Fruit fly (Drosophila melanogaster) whole organism, embryonic: ENCODE results near the gene CG6398.

Experiments
- B-H1 ChIP-seq: fragments of 200-800 bp; sonication (Bioruptor generic); IDR thresholded peaks from 3 replicates; pipeline ENCODE4 v1.3.6; 2022; ENCODE audit warnings: missing biosample characterization, missing genetic modification characterization
- CG11456 ChIP-seq: fragments of 200-800 bp; sonication (Bioruptor generic); IDR thresholded peaks from 3 replicates; pipeline ENCODE4 v1.3.6; 2022; ENCODE audit warnings: missing biosample characterization, missing genetic modification characterization
- CG13624 ChIP-seq: fragments of 200-800 bp; sonication (Bioruptor generic); optimal IDR thresholded peaks from 2 replicates; lab custom pipeline; 2016; ENCODE audit warnings: missing biosample characterization, missing genetic modification characterization
- CG13894 ChIP-seq: fragments of 200-800 bp; sonication (Bioruptor generic); optimal IDR thresholded peaks from 3 replicates; lab custom pipeline; 2018; ENCODE audit warnings: missing biosample characterization, mild to moderate bottlenecking, missing genetic modification characterization, moderate library complexity
- CG1832 ChIP-seq: fragments of 200-800 bp; sonication (Bioruptor generic); optimal IDR thresholded peaks from 2 replicates; lab custom pipeline; 2017; ENCODE audit warnings: missing biosample characterization, mild to moderate bottlenecking, missing genetic modification characterization, inconsistent platforms
- CG18476 ChIP-seq: fragments of 200-800 bp; sonication (Bioruptor generic); optimal IDR thresholded peaks from 2 replicates; lab custom pipeline; 2016; ENCODE audit warnings: missing biosample characterization, mild to moderate bottlenecking, missing genetic modification characterization
- CG2120 ChIP-seq: fragments of 200-800 bp; sonication (Bioruptor generic); optimal IDR thresholded peaks from 3 replicates; lab custom pipeline; 2016; ENCODE audit warnings: missing biosample characterization, missing genetic modification characterization
- CG2678 ChIP-seq: fragments of 200-800 bp; sonication (Bioruptor generic); optimal IDR thresholded peaks from 3 replicates; lab custom pipeline; 2019; ENCODE audit warnings: missing biosample characterization, mild to moderate bottlenecking, missing genetic modification characterization, moderate library complexity
- CG6272 ChIP-seq: fragments of 200-800 bp; sonication (Bioruptor generic); IDR thresholded peaks from 2 replicates; pipeline ENCODE4 v1.3.6; 2022; ENCODE audit warnings: missing biosample characterization, missing genetic modification characterization
- CG7839 ChIP-seq: fragments of 200-800 bp; sonication (Bioruptor generic); optimal IDR thresholded peaks from 3 replicates; lab custom pipeline; 2018; ENCODE audit warnings: missing biosample characterization, mild to moderate bottlenecking, missing genetic modification characterization, moderate library complexity
- CG9609 ChIP-seq: fragments of 200-800 bp; sonication (Bioruptor generic); optimal IDR thresholded peaks from 3 replicates; lab custom pipeline; 2016; ENCODE audit warnings: missing biosample characterization, missing genetic modification characterization
- CG9817 ChIP-seq: fragments of 200-800 bp; sonication (Bioruptor generic); optimal IDR thresholded peaks from 2 replicates; lab custom pipeline; 2018; ENCODE audit warnings: missing biosample characterization, mild to moderate bottlenecking, missing genetic modification characterization, moderate library complexity
- Chrac-16 ChIP-seq: fragments of 200-800 bp; sonication (Bioruptor generic); optimal IDR thresholded peaks from 3 replicates; lab custom pipeline; 2016; ENCODE audit warnings: missing biosample characterization, missing genetic modification characterization
- Hmx ChIP-seq: fragments of 200-800 bp; sonication (Bioruptor generic); optimal IDR thresholded peaks from 2 replicates; lab custom pipeline; 2016; ENCODE audit warnings: missing biosample characterization, missing genetic modification characterization
- Hr39 ChIP-seq: fragments of >200 bp; optimal IDR thresholded peaks from 2 replicates; lab custom pipeline; 2017
- Hr78 ChIP-seq, 2 experiments: fragments of 200-800 bp in 1 of 2; fragments of >200 bp in 1 of 2; sonication (Bioruptor generic) in 1 of 2; optimal IDR thresholded peaks; 2 replicates each; lab custom pipeline; 2017 to 2019; ENCODE audit warnings: missing biosample characterization in 2 of 2, missing genetic modification characterization in 2 of 2, mild to moderate bottlenecking in 1 of 2, moderate library complexity in 1 of 2
- Kr ChIP-seq: fragments of 200-800 bp; sonication (Bioruptor generic); optimal IDR thresholded peaks from 2 replicates; lab custom pipeline; 2017; ENCODE audit warnings: missing biosample characterization, mild to moderate bottlenecking, missing genetic modification characterization
- Lpt ChIP-seq: fragments of >200 bp; optimal IDR thresholded peaks from 2 replicates; lab custom pipeline; 2018; ENCODE audit warnings: missing biosample characterization, missing genetic modification characterization
- Mes4 ChIP-seq: fragments of 200-800 bp; sonication (Bioruptor generic); optimal IDR thresholded peaks from 2 replicates; lab custom pipeline; 2016; ENCODE audit warnings: missing biosample characterization, missing genetic modification characterization
- NC2β ChIP-seq: fragments of 200-800 bp; sonication (Bioruptor generic); optimal IDR thresholded peaks from 2 replicates; lab custom pipeline; 2016; ENCODE audit warnings: missing biosample characterization, missing genetic modification characterization
- PHDP ChIP-seq: fragments of 200-800 bp; sonication (Bioruptor generic); optimal IDR thresholded peaks from 3 replicates; lab custom pipeline; 2018; ENCODE audit warnings: missing biosample characterization, mild to moderate bottlenecking, missing genetic modification characterization, moderate library complexity
- Poxn ChIP-seq: fragments of 200-800 bp; sonication (Bioruptor generic); IDR thresholded peaks from 2 replicates; pipeline ENCODE4 v1.3.6; 2022; ENCODE audit warnings: missing biosample characterization, missing genetic modification characterization
- Sox100B ChIP-seq: fragments of 200-800 bp; sonication (Bioruptor generic); optimal IDR thresholded peaks from 3 replicates; lab custom pipeline; 2018; ENCODE audit warnings: missing biosample characterization, mild to moderate bottlenecking, missing genetic modification characterization
- Taf1 ChIP-seq: fragments of 200-800 bp; sonication (Bioruptor generic); IDR thresholded peaks from 2 replicates; pipeline ENCODE4 v1.3.6; 2022; ENCODE audit warnings: missing biosample characterization, missing genetic modification characterization
- ap ChIP-seq: fragments of 200-800 bp; sonication (Bioruptor generic); IDR thresholded peaks from 2 replicates; pipeline ENCODE4 v1.3.6; 2022; ENCODE audit warnings: missing biosample characterization, missing genetic modification characterization
- crp ChIP-seq, 2 experiments: fragments of 200-800 bp; sonication (Bioruptor generic); optimal IDR thresholded peaks; 2 replicates in 1 of 2; 3 replicates in 1 of 2; lab custom pipeline; 2017; ENCODE audit warnings: missing biosample characterization in 2 of 2, missing genetic modification characterization in 2 of 2, mild to moderate bottlenecking in 1 of 2, moderate library complexity in 1 of 2
- cwo ChIP-seq: fragments of 200-800 bp; sonication (Bioruptor generic); optimal IDR thresholded peaks from 3 replicates; lab custom pipeline; 2017; ENCODE audit warnings: missing biosample characterization, missing genetic modification characterization, mild to moderate bottlenecking, moderate library complexity, missing genetic modification reagents
- dm ChIP-seq: fragments of 200-800 bp; sonication (Bioruptor generic); optimal IDR thresholded peaks from 3 replicates; lab custom pipeline; 2016; ENCODE audit warnings: missing biosample characterization, missing genetic modification characterization
- ems ChIP-seq: fragments of 200-800 bp; sonication (Bioruptor generic); optimal IDR thresholded peaks from 3 replicates; lab custom pipeline; 2016; ENCODE audit warnings: missing biosample characterization, missing genetic modification characterization
- fd96Cb ChIP-seq: fragments of 200-800 bp; sonication (Bioruptor generic); optimal IDR thresholded peaks from 2 replicates; lab custom pipeline; 2018; ENCODE audit warnings: missing biosample characterization, mild to moderate bottlenecking, missing genetic modification characterization, moderate library complexity
- gce ChIP-seq: fragments of 200-800 bp; sonication (Bioruptor generic); IDR thresholded peaks from 3 replicates; pipeline ENCODE4 v1.3.6; 2022; ENCODE audit warnings: missing biosample characterization, missing genetic modification characterization
- ham ChIP-seq: fragments of 200-800 bp; sonication (Bioruptor generic); IDR thresholded peaks from 2 replicates; pipeline ENCODE4 v1.3.6; 2022; ENCODE audit warnings: missing biosample characterization, missing genetic modification characterization
- hkb ChIP-seq, 2 experiments: fragments of 200-800 bp in 1 of 2; fragments of >200 bp in 1 of 2; sonication (Bioruptor generic) in 1 of 2; IDR thresholded peaks in 1 of 2; optimal IDR thresholded peaks in 1 of 2; 2 replicates each; pipeline versions ENCODE4 v1.3.6 to Lab custom; 2017 to 2022; ENCODE audit warnings: missing biosample characterization in 1 of 2, missing genetic modification characterization in 1 of 2
- kay ChIP-seq: fragments of 200-800 bp; sonication (Bioruptor generic); optimal IDR thresholded peaks from 2 replicates; lab custom pipeline; 2016; ENCODE audit warnings: missing biosample characterization, missing genetic modification characterization
- ken ChIP-seq: fragments of 200-800 bp; sonication (Bioruptor generic); IDR thresholded peaks from 3 replicates; pipeline ENCODE4 v1.3.6; 2022; ENCODE audit warnings: missing biosample characterization, missing genetic modification characterization
- lov ChIP-seq, 2 experiments: fragments of 200-800 bp in 1 of 2; fragments of >200 bp in 1 of 2; sonication (Bioruptor generic) in 1 of 2; IDR thresholded peaks in 1 of 2; optimal IDR thresholded peaks in 1 of 2; 2 replicates in 1 of 2; 3 replicates in 1 of 2; pipeline versions ENCODE4 v1.3.6 to Lab custom; 2017 to 2022; ENCODE audit warnings: missing biosample characterization in 1 of 2, missing genetic modification characterization in 1 of 2
- pho ChIP-seq: fragments of 200-800 bp; sonication (Bioruptor generic); optimal IDR thresholded peaks from 2 replicates; lab custom pipeline; 2016; ENCODE audit warnings: missing biosample characterization, missing genetic modification characterization
- ranshi ChIP-seq: fragments of 200-800 bp; sonication (Bioruptor generic); IDR thresholded peaks from 2 replicates; pipeline ENCODE4 v1.3.6; 2022; ENCODE audit warnings: missing biosample characterization, missing genetic modification characterization
- row ChIP-seq: fragments of 200-800 bp; sonication (Bioruptor generic); IDR thresholded peaks from 3 replicates; pipeline ENCODE4 v1.3.6; 2022; ENCODE audit warnings: missing biosample characterization, missing genetic modification characterization
- schlank ChIP-seq: fragments of 200-800 bp; sonication (Bioruptor generic); optimal IDR thresholded peaks from 2 replicates; lab custom pipeline; 2018; ENCODE audit warnings: missing biosample characterization, mild to moderate bottlenecking, missing genetic modification characterization
- sug ChIP-seq: fragments of 200-800 bp; optimal IDR thresholded peaks from 2 replicates; lab custom pipeline; 2019; ENCODE audit warnings: missing biosample characterization, mild to moderate bottlenecking, missing genetic modification characterization, moderate library complexity
- tap ChIP-seq: fragments of 200-800 bp; optimal IDR thresholded peaks from 3 replicates; lab custom pipeline; 2019; ENCODE audit warnings: missing biosample characterization, mild to moderate bottlenecking, missing genetic modification characterization, moderate library complexity
- tin ChIP-seq: fragments of 200-800 bp; sonication (Bioruptor generic); optimal IDR thresholded peaks from 3 replicates; lab custom pipeline; 2016; ENCODE audit warnings: missing biosample characterization, missing genetic modification characterization
- vfl ChIP-seq: fragments of 200-800 bp; sonication (Bioruptor generic); optimal IDR thresholded peaks from 2 replicates; lab custom pipeline; 2016; ENCODE audit warnings: missing biosample characterization, missing genetic modification characterization
- vvl ChIP-seq: fragments of 200-800 bp; sonication (Bioruptor generic); IDR thresholded peaks from 2 replicates; pipeline ENCODE4 v1.3.6; 2022; ENCODE audit warnings: missing biosample characterization, missing genetic modification characterization
- zf30C ChIP-seq: fragments of 200-800 bp; sonication (Bioruptor generic); optimal IDR thresholded peaks from 3 replicates; lab custom pipeline; 2018; ENCODE audit warnings: missing biosample characterization, mild to moderate bottlenecking, missing genetic modification characterization
- zfh2 ChIP-seq: fragments of 200-800 bp; sonication (Bioruptor generic); optimal IDR thresholded peaks from 2 replicates; lab custom pipeline; 2016; ENCODE audit warnings: missing biosample characterization, missing genetic modification characterization

Gene CG6398

dm6 chrX:17881138-17882121 lies 50.8 kb downstream of the CG6398 start (continued):
- peak; percentile 46 for TF ChIP-seq Chrac-16 (GFP tag; lab: Kevin White, UChicago)
- peak; percentile 57; the same call in 1 of the 2 replicates for TF ChIP-seq Taf1
- no peak for TF ChIP-seq kay
- peak; percentile 64 for TF ChIP-seq CG9817 (tag; lab: Kevin White, UChicago)
- peak; percentile 65; the same call in 1 of the 2 replicates for TF ChIP-seq ranshi (GFP tag; lab: Robert Waterston, UW)
- TF ChIP-seq CG18476 (GFP tag; lab: Kevin White, UChicago): no peak
- peak; percentile 14; the same call in 1 of the 2 replicates for TF ChIP-seq CG6272 (GFP tag; lab: Robert Waterston, UW)
- no peak for TF ChIP-seq cwo
- TF ChIP-seq CG2120 (GFP tag; lab: Kevin White, UChicago): peak; percentile 76
- no peak for TF ChIP-seq Poxn (GFP tag; lab: Robert Waterston, UW)
- peak; percentile 41 for TF ChIP-seq PHDP (tag; lab: Kevin White, UChicago)
- TF ChIP-seq schlank (tag; lab: Kevin White, UChicago): peak; percentile 68
- no peak for TF ChIP-seq Sox100B (GFP tag; lab: Kevin White, UChicago)
- peak; percentile 71 for TF ChIP-seq pho (GFP tag; lab: Kevin White, UChicago)
- peak; percentile 38; the same call in 1 of the 3 replicates for TF ChIP-seq B-H1 (GFP tag; lab: Robert Waterston, UW)
- no peak for TF ChIP-seq crp (GFP tag; optimal IDR thresholded peaks at IDR 0.05; lab: Kevin White, UChicago)
- peak; percentile 69 for TF ChIP-seq CG7839
- peak; percentile 89 for TF ChIP-seq zfh2 (GFP tag; lab: Kevin White, UChicago)
- TF ChIP-seq Mes4 (GFP tag; lab: Kevin White, UChicago): no peak
- peak; percentile 64 for TF ChIP-seq row
- peak; percentile 47; the same call in 1 of the 3 replicates for TF ChIP-seq ken (GFP tag; lab: Robert Waterston, UW)
- no peak for TF ChIP-seq zf30C (GFP tag; lab: Kevin White, UChicago)
- no peak for TF ChIP-seq Kr (GFP tag; lab: Kevin White, UChicago)
- TF ChIP-seq fd96Cb: peak; percentile 37
- peak; percentile 66; the same call in 1 of the 2 replicates for TF ChIP-seq vvl (GFP tag; lab: Robert Waterston, UW)
- TF ChIP-seq CG11456 (GFP tag; lab: Robert Waterston, UW): 0 out of 3 replicates have a peak, but pooled peaks have one; percentile 67
- peak; percentile 66 for TF ChIP-seq CG9609 (GFP tag; lab: Kevin White, UChicago)
- peak; percentile 57 for TF ChIP-seq CG13624 (GFP tag; lab: Kevin White, UChicago)
- TF ChIP-seq gce (GFP tag; lab: Robert Waterston, UW): 0 out of 3 replicates have a peak, but pooled peaks have one; percentile 17
- no peak for TF ChIP-seq Hr39
- no peak for TF ChIP-seq dm
- peak; percentile 32 for TF ChIP-seq tin
- TF ChIP-seq CG2678 (tag; lab: Kevin White, UChicago): peak; percentile 73
- peak; percentile 40; the same call in 1 of the 2 replicates for TF ChIP-seq ap (GFP tag; lab: Robert Waterston, UW)
- TF ChIP-seq NC2β (GFP tag; lab: Kevin White, UChicago): no peak
- peak; percentile 31 for TF ChIP-seq tap (tag; lab: Kevin White, UChicago)
- no peak for TF ChIP-seq hkb (optimal IDR thresholded peaks at IDR 0.05; lab: Kevin White, UChicago)
- TF ChIP-seq hkb (GFP tag; IDR thresholded peaks at IDR 0.05; lab: Robert Waterston, UW): peak; percentile 54; the same call in 1 of the 2 replicates
- TF ChIP-seq vfl (GFP tag; lab: Kevin White, UChicago): peak; percentile 28
- peak; percentile 52 for TF ChIP-seq Hmx
- no peak for TF ChIP-seq lov (optimal IDR thresholded peaks at IDR 0.05; lab: Kevin White, UChicago)
- no peak for TF ChIP-seq lov (GFP tag; IDR thresholded peaks at IDR 0.05; lab: Robert Waterston, UW)
- peak; percentile 27 for TF ChIP-seq CG1832
- peak; percentile 0 for TF ChIP-seq sug
- 0 out of 2 replicates have a peak, but pooled peaks have one; percentile 38 for TF ChIP-seq ham (GFP tag; lab: Robert Waterston, UW)
- TF ChIP-seq ems (GFP tag; lab: Kevin White, UChicago): peak; percentile 23
- TF ChIP-seq Lpt (GFP tag; lab: Kevin White, UChicago): no peak
- no peak for TF ChIP-seq Hr78 (GFP tag; optimal IDR thresholded peaks at IDR 0.05; lab: Kevin White, UChicago)
- no peak for TF ChIP-seq CG13894 (tag; lab: Kevin White, UChicago)
